Worm (Caenorhabditis elegans): ENCODE data around the gene cnt-2.

DNA sequence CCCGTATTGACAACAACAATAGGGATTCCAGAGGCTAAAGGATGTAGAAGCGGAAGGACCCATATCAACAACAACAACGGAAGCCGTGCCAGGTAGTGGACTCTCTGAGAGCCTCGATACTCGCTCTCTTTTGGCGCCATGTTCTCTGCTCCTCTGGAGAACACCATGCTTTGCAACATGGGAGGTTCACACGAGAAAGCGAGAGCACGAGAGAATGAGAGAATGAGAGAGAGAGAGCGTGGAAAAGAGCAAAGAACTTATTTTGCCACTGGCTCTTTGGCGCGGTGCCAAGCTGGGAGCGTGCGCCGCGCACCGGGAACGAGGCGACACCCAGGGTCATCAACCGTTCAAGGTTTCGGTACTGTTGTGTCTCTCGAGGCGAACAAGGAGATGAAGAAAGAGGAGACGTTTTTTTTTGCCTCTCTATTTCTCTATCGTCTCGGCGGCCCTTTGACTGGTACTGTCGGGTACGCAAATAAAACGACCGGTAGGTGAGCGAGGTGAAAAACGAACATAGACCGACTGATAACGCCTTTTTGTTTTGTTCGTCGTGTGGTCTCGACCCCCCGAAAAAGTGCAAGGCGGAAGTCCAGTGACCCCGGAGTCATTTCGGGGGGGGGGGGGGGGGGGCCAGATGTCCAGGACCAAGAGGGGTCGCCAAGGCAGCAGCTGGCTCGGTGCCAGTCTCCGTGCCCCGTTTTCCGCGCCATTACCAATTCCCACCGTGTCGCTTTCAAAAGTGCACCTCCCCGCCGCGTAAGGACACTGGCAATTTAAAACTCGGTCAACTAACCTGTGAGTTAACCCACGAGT, 22.0 kb upstream of the cnt-2 start, which contains the start of gene Y39A1A.10:
- no peak for TF ChIP-seq tab-1 (GFP tag; IDR thresholded peaks at IDR 0.05)
- no peak for TF ChIP-seq T22C8.4 (GFP tag; IDR thresholded peaks at IDR 0.05)

Measured in whole organism, midembryonic.